Fruit fly (Drosophila melanogaster) whole organism: Measurements from ENCODE around the gene Cyp4d14.

Experiments used
- CG8478 ChIP-seq: fragments of >200 bp; optimal IDR thresholded peaks from 2 replicates; lab custom pipeline; 2018; ENCODE audit warnings: inconsistent platforms
- Dll ChIP-seq: fragments of >200 bp; optimal IDR thresholded peaks from 2 replicates; lab custom pipeline; 2017
- EcR ChIP-seq, 2 experiments: fragments of >200 bp; optimal IDR thresholded peaks; 2 replicates each; lab custom pipeline; 2017; ENCODE audit warnings: missing biosample characterization in 2 of 2, missing genetic modification characterization in 2 of 2, missing genetic modification reagents in 2 of 2
- pan ChIP-seq: fragments of >200 bp; optimal IDR thresholded peaks from 2 replicates; lab custom pipeline; 2017
- psq ChIP-seq: fragments of >200 bp; optimal IDR thresholded peaks from 2 replicates; lab custom pipeline; 2017
- usp ChIP-seq: fragments of >200 bp; optimal IDR thresholded peaks from 2 replicates; lab custom pipeline; 2017; ENCODE audit warnings: missing biosample characterization, missing genetic modification characterization, mixed read lengths

DNA sequence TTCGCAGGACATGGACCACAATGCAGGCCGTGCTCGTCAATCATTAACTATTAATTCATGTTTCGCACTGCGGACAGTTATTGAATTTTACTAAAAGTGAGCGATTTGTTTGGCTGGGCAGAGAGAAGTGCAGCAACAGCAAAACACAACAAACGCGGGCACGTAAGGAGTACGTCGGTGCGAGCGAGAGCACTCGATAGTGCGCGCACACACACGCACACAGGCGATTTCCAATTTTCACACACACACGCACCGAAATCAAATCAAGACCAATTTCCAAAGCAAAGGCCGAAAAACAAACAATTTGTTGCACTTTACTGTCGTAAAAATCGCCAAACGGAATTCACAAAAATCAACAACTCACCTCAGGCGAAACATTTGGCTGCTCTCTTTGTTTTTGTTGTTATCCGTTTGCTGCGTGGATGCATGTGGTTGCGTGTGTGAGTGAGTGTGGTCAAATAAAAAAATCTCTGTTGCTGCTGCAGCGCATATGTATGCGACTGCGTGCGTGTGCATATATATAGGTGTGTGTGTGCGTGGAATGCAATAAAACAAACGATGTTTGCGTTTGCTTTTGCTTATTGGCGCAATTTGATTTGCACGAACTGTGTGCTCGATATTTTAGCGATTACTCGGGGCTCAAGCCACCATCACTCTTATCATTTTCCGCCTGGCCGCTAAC is 17.0 kb downstream of the Cyp4d14 start:
- TF ChIP-seq usp (no peak), psq (lab: Kevin White, UChicago) (no peak), CG8478 (lab: Kevin White, UChicago) (peak; percentile 95), Dll (lab: Kevin White, UChicago) (peak; percentile 25), pan (lab: Kevin White, UChicago) (no peak), EcR (GFP tag; optimal IDR thresholded peaks at IDR 0.05; lab: Kevin White, UChicago) (no peak)
